Worm (Caenorhabditis elegans) whole organism, mixed stage, embryonic: Measurements from ENCODE around the gene F47G3.4.

Source experiments
- ces-1 ChIP-seq: fragments of 150-350 bp; optimal IDR thresholded peaks from 2 replicates; lab custom pipeline; 2014; ENCODE audit warnings: missing biosample characterization, missing genetic modification reagents, missing genetic modification characterization
- elt-3 ChIP-seq: fragments of 150-350 bp; optimal IDR thresholded peaks from 2 replicates; lab custom pipeline; 2014; ENCODE audit warnings: missing biosample characterization, missing genetic modification characterization
- flh-1 ChIP-seq: fragments of 200-800 bp; sonication (Bioruptor generic); optimal IDR thresholded peaks from 2 replicates; lab custom pipeline; 2018; ENCODE audit warnings: mild to moderate bottlenecking, missing genetic modification characterization, moderate library complexity, missing compliant biosample characterization
- ham-2 ChIP-seq: fragments of 200-800 bp; sonication (Bioruptor generic); optimal IDR thresholded peaks from 2 replicates; lab custom pipeline; 2018; ENCODE audit warnings: mild to moderate bottlenecking, missing genetic modification characterization, missing compliant biosample characterization
- hlh-1 ChIP-seq: fragments of 150-350 bp; optimal IDR thresholded peaks from 2 replicates; lab custom pipeline; 2014; ENCODE audit warnings: missing biosample characterization, missing genetic modification reagents, missing genetic modification characterization
- lin-13 ChIP-seq: fragments of 150-350 bp; optimal IDR thresholded peaks from 2 replicates; lab custom pipeline; 2014; ENCODE audit warnings: missing biosample characterization, missing genetic modification characterization
- lsy-2 ChIP-seq: fragments of 150-350 bp; optimal IDR thresholded peaks from 2 replicates; lab custom pipeline; 2014; ENCODE audit warnings: missing biosample characterization, missing genetic modification characterization
- nhr-12 ChIP-seq: fragments of 150-350 bp; optimal IDR thresholded peaks from 2 replicates; lab custom pipeline; 2014; ENCODE audit warnings: missing biosample characterization, missing genetic modification characterization
- nhr-2 ChIP-seq: fragments of 150-350 bp; optimal IDR thresholded peaks from 2 replicates; lab custom pipeline; 2014; ENCODE audit warnings: missing biosample characterization, missing genetic modification characterization
- pha-4 ChIP-seq: fragments of 150-350 bp; optimal IDR thresholded peaks from 2 replicates; lab custom pipeline; 2018; ENCODE audit warnings: missing biosample characterization, missing genetic modification reagents, missing genetic modification characterization
- unc-39 ChIP-seq: fragments of 150-350 bp; optimal IDR thresholded peaks from 2 replicates; lab custom pipeline; 2014; ENCODE audit warnings: missing biosample characterization, missing genetic modification characterization
- ztf-11 ChIP-seq: fragments of 150-350 bp; optimal IDR thresholded peaks from 2 replicates; lab custom pipeline; 2014; ENCODE audit warnings: missing biosample characterization, missing genetic modification characterization

DNA sequence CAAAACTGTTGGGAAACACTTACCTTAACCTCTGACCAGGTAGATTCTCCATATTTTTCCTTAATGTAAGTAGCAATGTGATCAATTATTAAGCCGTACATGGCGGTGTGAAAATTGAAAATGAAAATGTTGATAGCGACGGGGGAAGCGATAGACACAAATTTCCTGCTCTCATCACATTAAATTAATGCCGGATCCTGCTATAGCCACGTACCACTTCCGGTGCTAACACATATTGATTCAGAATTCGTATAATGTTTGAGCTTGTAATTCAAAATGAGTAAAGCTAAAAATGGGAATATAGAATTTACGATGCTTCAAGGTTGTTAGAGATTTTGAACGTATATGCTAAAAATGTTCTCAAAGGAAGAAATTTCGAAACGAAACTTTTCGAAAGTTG lies 46.0 kb downstream of the F47G3.4 start, which contains the start of gene gcy-31:
- TF ChIP-seq lsy-2 (tag; lab: Kevin White, UChicago) (no peak), ham-2 (GFP tag; lab: Kevin White, UChicago) (no peak), ces-1 (GFP tag; lab: Kevin White, UChicago) (no peak), ztf-11 (no peak), nhr-12 (tag; lab: Kevin White, UChicago) (no peak), lin-13 (tag; lab: Kevin White, UChicago) (no peak), flh-1 (GFP tag; lab: Kevin White, UChicago) (no peak), pha-4 (tag; lab: Kevin White, UChicago) (no peak), nhr-2 (no peak), hlh-1 (no peak), unc-39 (no peak), elt-3 (tag; lab: Kevin White, UChicago) (no peak)
